Worm (Caenorhabditis elegans) whole organism, midembryonic: ENCODE data around the gene C44C10.10.

ENCODE experiments used
- cog-1 ChIP-seq: sonication (generic microtip); optimal IDR thresholded peaks from 2 replicates; lab custom pipeline; 2016; ENCODE audit warnings: missing genetic modification characterization, missing compliant biosample characterization
- flt-1 ChIP-seq: fragments of 200-800 bp; sonication (Bioruptor generic); IDR thresholded peaks from 2 replicates; pipeline ENCODE4 v1.3.6; 2022; ENCODE audit warnings: missing genetic modification characterization, missing compliant biosample characterization
- med-1 ChIP-seq: sonication (generic microtip); optimal IDR thresholded peaks from 2 replicates; lab custom pipeline; 2017; ENCODE audit warnings: missing genetic modification characterization, mild to moderate bottlenecking, missing compliant biosample characterization, antibody characterized with exemption, missing genetic modification reagents; ENCODE audit not compliant: insufficient read depth
- ref-1 ChIP-seq: fragments of 200-800 bp; sonication (Bioruptor generic); conservative IDR thresholded peaks from 2 replicates; pipeline ENCODE4 v1.3.6; 2022; ENCODE audit warnings: missing genetic modification reagents, missing genetic modification characterization, missing compliant biosample characterization
- tab-1 ChIP-seq: fragments of 200-800 bp; sonication (Bioruptor generic); IDR thresholded peaks from 2 replicates; pipeline ENCODE4 v1.3.6; 2022; ENCODE audit warnings: missing genetic modification characterization, missing compliant biosample characterization

DNA sequence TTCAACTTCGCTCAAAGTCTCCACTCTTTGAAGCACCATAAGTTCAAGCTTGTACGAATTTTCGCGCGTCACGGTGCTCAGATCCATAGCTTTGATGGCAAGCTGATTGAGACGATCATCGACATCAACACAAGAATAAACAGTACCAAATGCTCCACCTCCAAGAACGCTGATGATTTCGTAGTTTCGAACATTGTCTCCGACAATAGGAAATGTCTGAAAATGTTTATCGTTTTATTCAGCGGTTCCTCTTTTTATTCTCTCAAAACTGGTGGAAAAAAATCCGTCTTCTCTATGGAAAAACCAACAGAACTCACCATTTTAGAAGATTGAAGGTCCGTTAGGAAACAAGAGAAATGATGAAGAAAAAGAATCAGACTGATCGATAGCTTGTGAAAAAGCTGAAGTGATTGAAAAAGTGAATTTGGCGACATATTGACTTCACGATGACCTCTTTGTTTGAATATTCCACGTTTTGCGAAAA lies 2.2 kb upstream of the C44C10.10 start, which contains the start of gene C44C10.7:
- TF ChIP-seq ref-1 (GFP tag; lab: Robert Waterston, UW) (no peak), cog-1 (no peak), flt-1 (GFP tag; lab: Robert Waterston, UW) (no peak), tab-1 (no peak), med-1 (GFP tag; lab: Kevin White, UChicago) (no peak)
